Worm (Caenorhabditis elegans): ENCODE measurements around the gene T24A6.17.
"Not testable (repeated sequence)": the region's sequence is repeated elsewhere in the genome, so short reads cannot be mapped to it uniquely, and the experiment has no call there.

DNA sequence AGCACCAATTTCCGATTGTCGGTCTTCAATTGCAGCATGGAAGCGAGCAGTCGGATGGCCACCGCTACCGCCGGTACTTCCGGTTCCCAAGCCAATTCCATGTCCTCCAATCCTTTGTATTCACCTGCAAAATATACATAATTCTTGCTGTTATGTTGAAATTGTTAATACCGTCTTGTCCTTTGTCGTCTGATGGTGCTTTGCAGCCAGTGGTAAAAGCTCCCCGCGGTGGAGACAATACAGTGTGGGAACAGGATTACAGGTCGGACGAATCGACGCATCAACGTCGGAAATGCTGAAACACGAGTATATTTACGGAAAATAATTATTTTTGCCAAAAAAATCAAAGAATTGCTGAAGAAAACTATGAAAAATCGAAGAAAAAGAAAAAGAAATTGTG, at the start of gene T24A6.17:
- not testable (repeated sequence) for TF ChIP-seq unc-120 (tag; optimal IDR thresholded peaks at IDR 0.05; ENCODE audit: poor library complexity, severe bottlenecking); snpc-4 (tag; optimal IDR thresholded peaks at IDR 0.05); elt-3 (tag; optimal IDR thresholded peaks at IDR 0.05)

Measured in whole organism, mixed stage, embryonic.